Fruit fly (Drosophila melanogaster) whole organism, embryonic: ENCODE measurements around the gene CG7264.

Experiments used
- Bgb ChIP-seq: fragments of 200-800 bp; sonication (Bioruptor generic); IDR thresholded peaks from 2 replicates; pipeline ENCODE4 v1.3.6; 2022; ENCODE audit warnings: missing biosample characterization, missing genetic modification characterization; ENCODE audit not compliant: partially characterized antibody
- BtbVII ChIP-seq: fragments of 200-800 bp; sonication (Bioruptor generic); optimal IDR thresholded peaks from 3 replicates; lab custom pipeline; 2017; ENCODE audit warnings: missing biosample characterization, mild to moderate bottlenecking, missing genetic modification characterization
- CG1024 ChIP-seq: fragments of 200-800 bp; sonication (Bioruptor generic); IDR thresholded peaks from 2 replicates; pipeline ENCODE4 v1.3.6; 2022; ENCODE audit warnings: missing biosample characterization, missing genetic modification characterization
- CG11456 ChIP-seq: fragments of 200-800 bp; sonication (Bioruptor generic); IDR thresholded peaks from 3 replicates; pipeline ENCODE4 v1.3.6; 2022; ENCODE audit warnings: missing biosample characterization, missing genetic modification characterization
- CG12744 ChIP-seq: fragments of 200-800 bp; sonication (Bioruptor generic); optimal IDR thresholded peaks from 2 replicates; lab custom pipeline; 2016; ENCODE audit warnings: missing biosample characterization, missing genetic modification characterization
- CG13424 ChIP-seq: fragments of 200-800 bp; sonication (Bioruptor generic); optimal IDR thresholded peaks from 2 replicates; lab custom pipeline; 2019; ENCODE audit warnings: missing biosample characterization, mild to moderate bottlenecking, missing genetic modification characterization, moderate library complexity
- CG14965 ChIP-seq: fragments of 200-800 bp; sonication (Bioruptor generic); optimal IDR thresholded peaks from 2 replicates; lab custom pipeline; 2016; ENCODE audit warnings: missing biosample characterization, missing genetic modification characterization, borderline replicate concordance
- CG15479 ChIP-seq: fragments of 200-800 bp; sonication (Bioruptor generic); optimal IDR thresholded peaks from 3 replicates; lab custom pipeline; 2019; ENCODE audit warnings: missing biosample characterization, mild to moderate bottlenecking, missing genetic modification characterization, moderate library complexity
- CG15601 ChIP-seq: fragments of 200-800 bp; sonication (Bioruptor generic); optimal IDR thresholded peaks from 3 replicates; lab custom pipeline; 2019; ENCODE audit warnings: missing biosample characterization, mild to moderate bottlenecking, missing genetic modification characterization, moderate library complexity
- CG1647 ChIP-seq: fragments of 200-800 bp; sonication (Bioruptor generic); optimal IDR thresholded peaks from 3 replicates; lab custom pipeline; 2016; ENCODE audit warnings: missing biosample characterization, missing genetic modification characterization
- CG17328 ChIP-seq: fragments of 200-800 bp; sonication (Bioruptor generic); IDR thresholded peaks from 2 replicates; pipeline ENCODE4 v1.3.6; 2022; ENCODE audit warnings: missing biosample characterization, missing genetic modification characterization
- CG18764 ChIP-seq: fragments of 200-800 bp; sonication (Bioruptor generic); optimal IDR thresholded peaks from 3 replicates; lab custom pipeline; 2016; ENCODE audit warnings: missing biosample characterization, missing genetic modification characterization
- CG2120 ChIP-seq: fragments of 200-800 bp; sonication (Bioruptor generic); optimal IDR thresholded peaks from 3 replicates; lab custom pipeline; 2016; ENCODE audit warnings: missing biosample characterization, missing genetic modification characterization
- CG3838 ChIP-seq: fragments of 200-800 bp; sonication (Bioruptor generic); optimal IDR thresholded peaks from 3 replicates; lab custom pipeline; 2016; ENCODE audit warnings: missing biosample characterization, missing genetic modification characterization
- CG4617 ChIP-seq: fragments of 200-800 bp; sonication (Bioruptor generic); optimal IDR thresholded peaks from 3 replicates; lab custom pipeline; 2016; ENCODE audit warnings: missing biosample characterization, missing genetic modification characterization, borderline replicate concordance
- CG5180 ChIP-seq: fragments of 200-800 bp; sonication (Bioruptor generic); optimal IDR thresholded peaks from 3 replicates; lab custom pipeline; 2017; ENCODE audit warnings: missing biosample characterization, missing genetic modification characterization, mild to moderate bottlenecking, moderate library complexity, missing genetic modification reagents
- CG6813 ChIP-seq: fragments of 200-800 bp; sonication (Bioruptor generic); optimal IDR thresholded peaks from 2 replicates; lab custom pipeline; 2017; ENCODE audit warnings: missing biosample characterization, missing genetic modification characterization, mild to moderate bottlenecking, moderate library complexity, missing genetic modification reagents
- CG8944 ChIP-seq: fragments of 200-800 bp; sonication (Bioruptor generic); optimal IDR thresholded peaks from 3 replicates; lab custom pipeline; 2016; ENCODE audit warnings: missing biosample characterization, missing genetic modification characterization
- CG9609 ChIP-seq: fragments of 200-800 bp; sonication (Bioruptor generic); optimal IDR thresholded peaks from 3 replicates; lab custom pipeline; 2016; ENCODE audit warnings: missing biosample characterization, missing genetic modification characterization
- CG9727 ChIP-seq: fragments of 200-800 bp; sonication (Bioruptor generic); optimal IDR thresholded peaks from 3 replicates; lab custom pipeline; 2017; ENCODE audit warnings: missing biosample characterization, mild to moderate bottlenecking, missing genetic modification characterization
- CHES-1-like ChIP-seq: fragments of 200-800 bp; sonication (Bioruptor generic); optimal IDR thresholded peaks from 2 replicates; lab custom pipeline; 2016; ENCODE audit warnings: missing biosample characterization, missing genetic modification characterization
- Chrac-16 ChIP-seq: fragments of 200-800 bp; sonication (Bioruptor generic); optimal IDR thresholded peaks from 3 replicates; lab custom pipeline; 2016; ENCODE audit warnings: missing biosample characterization, missing genetic modification characterization
- ERR ChIP-seq: fragments of 200-800 bp; sonication (Bioruptor generic); optimal IDR thresholded peaks from 2 replicates; lab custom pipeline; 2016; ENCODE audit warnings: missing biosample characterization, missing genetic modification characterization
- H15 ChIP-seq: fragments of 200-800 bp; sonication (Bioruptor generic); IDR thresholded peaks from 3 replicates; pipeline ENCODE4 v1.3.6; 2022; ENCODE audit warnings: missing biosample characterization, missing genetic modification characterization
- HHEX ChIP-seq: fragments of 200-800 bp; sonication (Bioruptor generic); optimal IDR thresholded peaks from 3 replicates; lab custom pipeline; 2017; ENCODE audit warnings: missing biosample characterization, mild to moderate bottlenecking, missing genetic modification characterization, missing genetic modification reagents
- MTF-1 ChIP-seq: fragments of 200-800 bp; sonication (Bioruptor generic); optimal IDR thresholded peaks from 2 replicates; lab custom pipeline; 2018; ENCODE audit warnings: missing biosample characterization, mild to moderate bottlenecking, missing genetic modification characterization, borderline replicate concordance
- NFAT ChIP-seq: fragments of 200-800 bp; sonication (Bioruptor generic); IDR thresholded peaks from 2 replicates; pipeline ENCODE4 v1.3.6; 2022; ENCODE audit warnings: missing biosample characterization, missing genetic modification characterization
- Sox100B ChIP-seq: fragments of 200-800 bp; sonication (Bioruptor generic); optimal IDR thresholded peaks from 3 replicates; lab custom pipeline; 2018; ENCODE audit warnings: missing biosample characterization, mild to moderate bottlenecking, missing genetic modification characterization
- Stat92E ChIP-seq, 3 experiments: fragments of >200 bp in 2 of 3; fragments of 200-800 bp in 1 of 3; sonication (Bioruptor generic) in 1 of 3; optimal IDR thresholded peaks; 2 replicates each; lab custom pipeline; 2017 to 2019; ENCODE audit warnings: missing biosample characterization in 3 of 3, missing genetic modification characterization in 3 of 3, mild to moderate bottlenecking in 1 of 3, moderate library complexity in 1 of 3
- Tbp ChIP-seq: fragments of >200 bp; optimal IDR thresholded peaks from 2 replicates; lab custom pipeline; 2018; ENCODE audit warnings: missing biosample characterization, missing genetic modification characterization
- Usf ChIP-seq: fragments of 200-800 bp; sonication (Bioruptor generic); optimal IDR thresholded peaks from 2 replicates; lab custom pipeline; 2017; ENCODE audit warnings: missing genotype, missing biosample characterization, missing genetic modification characterization
- Vsx1 ChIP-seq: fragments of 200-800 bp; sonication (Bioruptor generic); optimal IDR thresholded peaks from 2 replicates; lab custom pipeline; 2017; ENCODE audit warnings: missing biosample characterization, mild to moderate bottlenecking, missing genetic modification characterization, missing genetic modification reagents
- ase ChIP-seq: fragments of 200-800 bp; sonication (Bioruptor generic); IDR thresholded peaks from 3 replicates; pipeline ENCODE4 v1.3.6; 2022; ENCODE audit warnings: missing biosample characterization, missing genetic modification characterization
- ato ChIP-seq: fragments of 200-800 bp; sonication (Bioruptor generic); IDR thresholded peaks from 2 replicates; pipeline ENCODE4 v1.3.6; 2022; ENCODE audit warnings: missing biosample characterization, missing genetic modification characterization; ENCODE audit not compliant: partially characterized antibody
- bigmax ChIP-seq: fragments of 200-800 bp; sonication (Bioruptor generic); optimal IDR thresholded peaks from 2 replicates; lab custom pipeline; 2018; ENCODE audit warnings: missing biosample characterization, mild to moderate bottlenecking, missing genetic modification characterization
- chinmo ChIP-seq: fragments of 200-800 bp; sonication (Bioruptor generic); IDR thresholded peaks from 4 replicates; pipeline ENCODE4 v1.3.6; 2022; ENCODE audit warnings: missing biosample characterization, missing genetic modification characterization; ENCODE audit not compliant: partially characterized antibody
- dan ChIP-seq: fragments of 200-800 bp; sonication (Bioruptor generic); IDR thresholded peaks from 2 replicates; pipeline ENCODE4 v1.3.6; 2022; ENCODE audit warnings: missing biosample characterization, missing genetic modification characterization
- fru ChIP-seq: fragments of >200 bp; optimal IDR thresholded peaks from 2 replicates; lab custom pipeline; 2017
- ftz-f1 ChIP-seq: fragments of 200-800 bp; sonication (Bioruptor generic); optimal IDR thresholded peaks from 2 replicates; lab custom pipeline; 2016; ENCODE audit warnings: missing biosample characterization, missing genetic modification characterization
- gem ChIP-seq: fragments of 200-800 bp; sonication (Bioruptor generic); optimal IDR thresholded peaks from 2 replicates; lab custom pipeline; 2019; ENCODE audit warnings: missing biosample characterization, mild to moderate bottlenecking, missing genetic modification characterization, moderate library complexity
- grn ChIP-seq: fragments of 200-800 bp; sonication (Bioruptor generic); optimal IDR thresholded peaks from 3 replicates; lab custom pipeline; 2017; ENCODE audit warnings: missing biosample characterization, missing genetic modification characterization
- gt ChIP-seq: fragments of 200-800 bp; sonication (Bioruptor generic); IDR thresholded peaks from 2 replicates; pipeline ENCODE4 v1.3.6; 2022; ENCODE audit warnings: missing biosample characterization, missing genetic modification characterization
- h ChIP-seq: fragments of >200 bp; optimal IDR thresholded peaks from 2 replicates; lab custom pipeline; 2017
- jigr1 ChIP-seq: fragments of 200-800 bp; sonication (Bioruptor generic); IDR thresholded peaks from 3 replicates; pipeline ENCODE4 v1.3.6; 2022; ENCODE audit warnings: missing biosample characterization, missing genetic modification characterization
- pb ChIP-seq: fragments of 200-800 bp; sonication (Bioruptor generic); optimal IDR thresholded peaks from 3 replicates; lab custom pipeline; 2016; ENCODE audit warnings: missing biosample characterization, missing genetic modification characterization
- ro ChIP-seq: fragments of 200-800 bp; sonication (Bioruptor generic); IDR thresholded peaks from 2 replicates; pipeline ENCODE4 v1.3.6; 2022; ENCODE audit warnings: missing biosample characterization, missing genetic modification characterization
- slou ChIP-seq: fragments of 200-800 bp; sonication (Bioruptor generic); optimal IDR thresholded peaks from 3 replicates; lab custom pipeline; 2016; ENCODE audit warnings: missing biosample characterization, missing genetic modification characterization
- ttk ChIP-seq: fragments of 200-800 bp; sonication (Bioruptor generic); IDR thresholded peaks from 2 replicates; pipeline ENCODE4 v2.1.2; 2022; ENCODE audit warnings: missing biosample characterization, missing genetic modification characterization
- twi ChIP-seq: fragments of 200-800 bp; optimal IDR thresholded peaks from 2 replicates; lab custom pipeline; 2019; ENCODE audit warnings: missing biosample characterization, mild to moderate bottlenecking, missing genetic modification characterization, moderate library complexity

The CG7264 gene

DNA sequence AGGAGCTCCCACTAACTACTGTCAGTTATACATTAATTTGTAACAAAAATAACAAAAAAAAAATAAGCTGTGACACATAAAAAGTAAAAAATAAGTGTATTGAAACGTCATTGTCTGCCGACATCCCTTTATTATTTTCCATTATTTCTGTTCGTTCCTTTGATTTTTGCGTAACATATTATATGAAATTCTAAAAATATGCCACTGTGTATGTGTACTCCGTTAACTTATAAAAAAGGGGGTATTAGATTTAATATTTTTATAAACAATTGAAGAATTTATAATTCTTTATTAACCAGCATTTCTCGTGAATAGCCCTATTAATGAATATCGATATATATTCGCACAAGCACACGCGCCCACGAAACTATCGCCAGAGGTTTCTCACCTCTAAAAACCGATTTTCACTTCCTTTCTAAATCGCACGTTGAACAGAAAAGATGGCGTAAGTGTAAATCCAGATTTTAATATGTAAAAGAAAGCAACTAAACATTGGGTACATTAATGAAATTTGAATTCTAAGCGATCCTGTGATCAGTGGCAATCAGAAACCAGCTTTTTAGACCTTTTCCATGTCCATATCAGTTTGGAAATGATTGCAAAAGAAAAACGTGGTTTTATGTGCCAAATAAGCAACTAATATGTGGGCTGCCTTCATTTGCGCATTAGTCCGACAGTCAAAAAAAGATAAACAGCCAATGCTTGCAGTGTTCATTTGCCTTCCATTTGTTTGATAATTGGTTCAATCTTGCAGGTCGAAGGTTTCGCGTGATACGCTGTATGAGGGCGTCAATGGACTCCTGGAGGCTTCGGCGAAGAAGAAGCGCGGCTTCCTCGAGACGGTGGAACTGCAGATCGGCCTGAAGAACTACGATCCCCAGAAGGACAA, 6.1 kb upstream of the CG7264 start, which contains the start of gene RpL10Ab (continued):
- TF ChIP-seq CG4617 (GFP tag; lab: Kevin White, UChicago) (no peak), CG13424 (tag; lab: Kevin White, UChicago) (peak; percentile 61), bigmax (no peak), ftz-f1 (GFP tag; lab: Kevin White, UChicago) (no peak), CG15479 (GFP tag; lab: Kevin White, UChicago) (no peak), Tbp (GFP tag; lab: Kevin White, UChicago) (no peak), ato (GFP tag; lab: Robert Waterston, UW) (peak; percentile 77), gt (GFP tag; lab: Robert Waterston, UW) (no peak), CG18764 (GFP tag; lab: Kevin White, UChicago) (peak; percentile 32), ERR (no peak), CG1024 (GFP tag; lab: Robert Waterston, UW) (peak; percentile 60; the same call in 1 of the 2 replicates), CG3838 (no peak), CHES-1-like (peak; percentile 2), twi (no peak), CG15601 (tag; lab: Kevin White, UChicago) (peak; percentile 10), gem (tag; lab: Kevin White, UChicago) (peak; percentile 87), Chrac-16 (peak; percentile 3), pb (peak; percentile 53), ase (peak; percentile 44; the same call in 2 of the 3 replicates), Vsx1 (GFP tag; lab: Kevin White, UChicago) (peak; percentile 80), CG17328 (GFP tag; lab: Robert Waterston, UW) (peak; percentile 71), CG8944 (no peak), h (lab: Kevin White, UChicago) (no peak), grn (GFP tag; lab: Kevin White, UChicago) (no peak), BtbVII (GFP tag; lab: Kevin White, UChicago) (peak; percentile 68), CG1647 (GFP tag; lab: Kevin White, UChicago) (peak; percentile 17), Sox100B (GFP tag; lab: Kevin White, UChicago) (peak; percentile 59), CG9609 (GFP tag; lab: Kevin White, UChicago) (no peak), fru (no peak), H15 (GFP tag; lab: Robert Waterston, UW) (peak; percentile 68; the same call in 2 of the 3 replicates), Stat92E (GFP tag; optimal IDR thresholded peaks at IDR 0.05; lab: Kevin White, UChicago) (no peak), CG11456 (GFP tag; lab: Robert Waterston, UW) (peak; percentile 89), ttk (peak; percentile 48; the same call in 1 of the 2 replicates), slou (peak; percentile 34), CG9727 (GFP tag; lab: Kevin White, UChicago) (peak; percentile 78), CG14965 (no peak), dan (GFP tag; lab: Robert Waterston, UW) (0 out of 2 replicates have a peak, but pooled peaks have one; percentile 22), MTF-1 (GFP tag; lab: Kevin White, UChicago) (peak; percentile 95), CG12744 (no peak), HHEX (GFP tag; lab: Kevin White, UChicago) (peak; percentile 51), CG2120 (peak; percentile 20), CG6813 (GFP tag; lab: Kevin White, UChicago) (peak; percentile 49), chinmo (GFP tag; lab: Robert Waterston, UW) (peak; percentile 66; the same call in 1 of the 4 replicates), Usf (GFP tag; lab: Kevin White, UChicago) (peak; percentile 48), CG5180 (GFP tag; lab: Kevin White, UChicago) (no peak), jigr1 (GFP tag; lab: Robert Waterston, UW) (no peak; the same call in 1 of the 3 replicates), NFAT (GFP tag; lab: Robert Waterston, UW) (peak; percentile 83), ro (GFP tag; lab: Robert Waterston, UW) (no peak), Bgb (GFP tag; lab: Robert Waterston, UW) (peak; percentile 92)
